Fruit fly (Drosophila melanogaster) whole organism, embryonic: Measurements from ENCODE around the gene CG15141.
A peak's percentile ranks its signal among the peaks of the same experiment; 100 is the strongest.

Experiments
- CG11398 ChIP-seq: fragments of 200-800 bp; sonication (Bioruptor generic); optimal IDR thresholded peaks from 2 replicates; lab custom pipeline; 2016; ENCODE audit warnings: missing biosample characterization, missing genetic modification characterization
- CG11695 ChIP-seq: fragments of 200-800 bp; sonication (Bioruptor generic); IDR thresholded peaks from 3 replicates; pipeline ENCODE4 v1.3.6; 2022; ENCODE audit warnings: missing biosample characterization, missing genetic modification characterization
- CG12071 ChIP-seq: fragments of 200-800 bp; sonication (Bioruptor generic); optimal IDR thresholded peaks from 3 replicates; lab custom pipeline; 2018; ENCODE audit warnings: missing biosample characterization, mild to moderate bottlenecking, missing genetic modification characterization
- CG17829 ChIP-seq: fragments of 200-800 bp; optimal IDR thresholded peaks from 2 replicates; lab custom pipeline; 2019; ENCODE audit warnings: missing biosample characterization, mild to moderate bottlenecking, missing genetic modification characterization, moderate library complexity
- CG2678 ChIP-seq: fragments of 200-800 bp; sonication (Bioruptor generic); optimal IDR thresholded peaks from 3 replicates; lab custom pipeline; 2019; ENCODE audit warnings: missing biosample characterization, mild to moderate bottlenecking, missing genetic modification characterization, moderate library complexity
- CG3065 ChIP-seq: fragments of 200-800 bp; sonication (Bioruptor generic); optimal IDR thresholded peaks from 2 replicates; lab custom pipeline; 2016; ENCODE audit warnings: missing biosample characterization, missing genetic modification characterization
- CG32772 ChIP-seq: fragments of 200-800 bp; sonication (Bioruptor generic); IDR thresholded peaks from 2 replicates; pipeline ENCODE4 v1.3.6; 2022; ENCODE audit warnings: missing biosample characterization, missing genetic modification characterization
- CG34224 ChIP-seq: fragments of 200-800 bp; sonication (Bioruptor generic); IDR thresholded peaks from 3 replicates; pipeline ENCODE4 v1.3.6; 2022; ENCODE audit warnings: missing biosample characterization, missing genetic modification characterization; ENCODE audit not compliant: partially characterized antibody
- CG4360 ChIP-seq: fragments of 200-800 bp; sonication (Bioruptor generic); IDR thresholded peaks from 2 replicates; pipeline ENCODE4 v1.3.6; 2022; ENCODE audit warnings: missing biosample characterization, missing genetic modification characterization
- CG4820 ChIP-seq: fragments of 200-800 bp; sonication (Bioruptor generic); optimal IDR thresholded peaks from 3 replicates; lab custom pipeline; 2016; ENCODE audit warnings: missing biosample characterization, missing genetic modification characterization
- CG6689 ChIP-seq: fragments of 200-800 bp; sonication (Bioruptor generic); IDR thresholded peaks from 2 replicates; pipeline ENCODE4 v1.3.6; 2022; ENCODE audit warnings: missing biosample characterization, missing genetic modification characterization
- CG8388 ChIP-seq: fragments of 200-800 bp; sonication (Bioruptor generic); optimal IDR thresholded peaks from 2 replicates; lab custom pipeline; 2019; ENCODE audit warnings: missing biosample characterization, mild to moderate bottlenecking, missing genetic modification characterization, moderate library complexity
- CG8944 ChIP-seq: fragments of 200-800 bp; sonication (Bioruptor generic); optimal IDR thresholded peaks from 3 replicates; lab custom pipeline; 2016; ENCODE audit warnings: missing biosample characterization, missing genetic modification characterization
- CG9932 ChIP-seq: fragments of 200-800 bp; sonication (Bioruptor generic); IDR thresholded peaks from 2 replicates; pipeline ENCODE4 v1.3.6; 2022; ENCODE audit warnings: missing biosample characterization, missing genetic modification characterization
- E2f2 ChIP-seq: fragments of 200-800 bp; sonication (Bioruptor generic); IDR thresholded peaks from 2 replicates; pipeline ENCODE4 v1.3.6; 2022; ENCODE audit warnings: missing biosample characterization, missing genetic modification characterization
- Ets97D ChIP-seq: fragments of 200-800 bp; sonication (Bioruptor generic); optimal IDR thresholded peaks from 3 replicates; lab custom pipeline; 2016; ENCODE audit warnings: missing biosample characterization, missing genetic modification characterization
- Mrtf ChIP-seq: fragments of 200-800 bp; sonication (Bioruptor generic); IDR thresholded peaks from 3 replicates; pipeline ENCODE4 v1.3.6; 2022; ENCODE audit warnings: missing biosample characterization, missing genetic modification characterization
- Nf-YA ChIP-seq: fragments of 200-800 bp; sonication (Bioruptor generic); IDR thresholded peaks from 2 replicates; pipeline ENCODE4 v1.3.6; 2022; ENCODE audit warnings: missing biosample characterization, missing genetic modification characterization
- Oli ChIP-seq: fragments of 200-800 bp; sonication (Bioruptor generic); optimal IDR thresholded peaks from 2 replicates; lab custom pipeline; 2018; ENCODE audit warnings: missing biosample characterization, mild to moderate bottlenecking, missing genetic modification characterization, moderate library complexity
- Side ChIP-seq: fragments of 200-800 bp; sonication (Bioruptor generic); optimal IDR thresholded peaks from 2 replicates; lab custom pipeline; 2016; ENCODE audit warnings: missing biosample characterization, missing genetic modification characterization
- Sin3A ChIP-seq: fragments of >200 bp; optimal IDR thresholded peaks from 2 replicates; lab custom pipeline; 2018
- Spps ChIP-seq: fragments of 200-800 bp; sonication (Bioruptor generic); optimal IDR thresholded peaks from 2 replicates; lab custom pipeline; 2018; ENCODE audit warnings: missing biosample characterization, mild to moderate bottlenecking, missing genetic modification characterization
- TFAM ChIP-seq: fragments of 200-800 bp; sonication (Bioruptor generic); optimal IDR thresholded peaks from 2 replicates; lab custom pipeline; 2017; ENCODE audit warnings: missing biosample characterization, missing genetic modification characterization, inconsistent platforms
- ara ChIP-seq: fragments of 200-800 bp; sonication (Bioruptor generic); IDR thresholded peaks from 2 replicates; pipeline ENCODE4 v1.3.6; 2022; ENCODE audit warnings: missing biosample characterization, missing genetic modification characterization
- btn ChIP-seq: fragments of 200-800 bp; sonication (Bioruptor generic); optimal IDR thresholded peaks from 2 replicates; lab custom pipeline; 2016; ENCODE audit warnings: missing biosample characterization, missing genetic modification characterization
- caup ChIP-seq: fragments of 200-800 bp; sonication (Bioruptor generic); optimal IDR thresholded peaks from 3 replicates; lab custom pipeline; 2017; ENCODE audit warnings: missing biosample characterization, mild to moderate bottlenecking, missing genetic modification characterization, moderate library complexity; ENCODE audit not compliant: severe bottlenecking
- croc ChIP-seq: fragments of 200-800 bp; sonication (Bioruptor generic); conservative IDR thresholded peaks from 3 replicates; pipeline ENCODE4 v1.3.6; 2022; ENCODE audit warnings: missing biosample characterization, missing genetic modification characterization
- crol ChIP-seq: fragments of 200-800 bp; sonication (Bioruptor generic); IDR thresholded peaks from 2 replicates; pipeline ENCODE4 v1.3.6; 2022; ENCODE audit warnings: missing biosample characterization, missing genetic modification characterization
- disco-r ChIP-seq: fragments of 200-800 bp; sonication (Bioruptor generic); optimal IDR thresholded peaks from 2 replicates; lab custom pipeline; 2016; ENCODE audit warnings: missing biosample characterization, missing genetic modification characterization
- dmrt99B ChIP-seq: fragments of 200-800 bp; sonication (Bioruptor generic); optimal IDR thresholded peaks from 2 replicates; lab custom pipeline; 2018; ENCODE audit warnings: missing biosample characterization, mild to moderate bottlenecking, missing genetic modification characterization, moderate library complexity
- dysf ChIP-seq: fragments of 200-800 bp; sonication (Bioruptor generic); IDR thresholded peaks from 3 replicates; pipeline ENCODE4 v1.3.6; 2022; ENCODE audit warnings: missing biosample characterization, missing genetic modification characterization
- eve ChIP-seq, 2 experiments: fragments of >200 bp; optimal IDR thresholded peaks; 2 replicates each; lab custom pipeline; 2017; ENCODE audit warnings: missing biosample characterization in 2 of 2, missing genetic modification characterization in 2 of 2
- ewg ChIP-seq: fragments of 200-800 bp; sonication (Bioruptor generic); optimal IDR thresholded peaks from 3 replicates; lab custom pipeline; 2017; ENCODE audit warnings: mild to moderate bottlenecking, missing biosample characterization, missing genetic modification reagents, missing genetic modification characterization
- fd96Cb ChIP-seq: fragments of 200-800 bp; sonication (Bioruptor generic); optimal IDR thresholded peaks from 2 replicates; lab custom pipeline; 2018; ENCODE audit warnings: missing biosample characterization, mild to moderate bottlenecking, missing genetic modification characterization, moderate library complexity
- hb ChIP-seq: fragments of 200-800 bp; sonication (Bioruptor generic); IDR thresholded peaks from 3 replicates; pipeline ENCODE4 v1.3.6; 2022; ENCODE audit warnings: missing biosample characterization, missing genetic modification characterization; ENCODE audit not compliant: partially characterized antibody
- hth ChIP-seq: fragments of >200 bp; optimal IDR thresholded peaks from 2 replicates; lab custom pipeline; 2017; ENCODE audit warnings: inconsistent platforms
- insv ChIP-seq, 2 experiments: fragments of 200-800 bp; sonication (Bioruptor generic); optimal IDR thresholded peaks; 3 replicates each; lab custom pipeline; 2016 to 2018; ENCODE audit warnings: missing biosample characterization in 2 of 2, missing genetic modification characterization in 2 of 2
- lmd ChIP-seq: fragments of 200-800 bp; sonication (Bioruptor generic); IDR thresholded peaks from 2 replicates; pipeline ENCODE4 v1.3.6; 2022; ENCODE audit warnings: missing biosample characterization, missing genetic modification characterization
- otp ChIP-seq: fragments of 200-800 bp; sonication (Bioruptor generic); IDR thresholded peaks from 3 replicates; pipeline ENCODE4, ENCODE4 v1.3.6; 2022; ENCODE audit warnings: missing biosample characterization, missing genetic modification characterization
- pfk ChIP-seq: fragments of 200-800 bp; sonication (Bioruptor generic); optimal IDR thresholded peaks from 2 replicates; lab custom pipeline; 2018; ENCODE audit warnings: missing biosample characterization, mild to moderate bottlenecking, missing genetic modification characterization, moderate library complexity
- phol ChIP-seq: fragments of 200-800 bp; sonication (Bioruptor generic); optimal IDR thresholded peaks from 3 replicates; lab custom pipeline; 2018; ENCODE audit warnings: missing biosample characterization, mild to moderate bottlenecking, missing genetic modification characterization, moderate library complexity
- prd ChIP-seq, 3 experiments: fragments of >200 bp in 2 of 3; fragments of 200-800 bp in 1 of 3; sonication (Bioruptor generic) in 1 of 3; optimal IDR thresholded peaks in 2 of 3; IDR thresholded peaks in 1 of 3; 2 replicates in 2 of 3; 3 replicates in 1 of 3; pipeline versions ENCODE4 v1.3.6 to Lab custom; 2017 to 2022; ENCODE audit warnings: missing biosample characterization in 1 of 3, missing genetic modification characterization in 1 of 3
- pum ChIP-seq: fragments of 200-800 bp; sonication (Bioruptor generic); optimal IDR thresholded peaks from 2 replicates; lab custom pipeline; 2016; ENCODE audit warnings: missing biosample characterization, missing genetic modification characterization
- slou ChIP-seq: fragments of 200-800 bp; sonication (Bioruptor generic); optimal IDR thresholded peaks from 3 replicates; lab custom pipeline; 2016; ENCODE audit warnings: missing biosample characterization, missing genetic modification characterization
- sna ChIP-seq: fragments of 200-800 bp; sonication (Bioruptor generic); IDR thresholded peaks from 2 replicates; pipeline ENCODE4 v1.3.6; 2022; ENCODE audit warnings: missing biosample characterization, missing genetic modification characterization; ENCODE audit not compliant: partially characterized antibody
- sob ChIP-seq: fragments of 200-800 bp; sonication (Bioruptor generic); IDR thresholded peaks from 2 replicates; pipeline ENCODE4 v1.3.6; 2022; ENCODE audit warnings: missing biosample characterization, missing genetic modification characterization
- ssp ChIP-seq: fragments of 200-800 bp; sonication (Bioruptor generic); IDR thresholded peaks from 2 replicates; pipeline ENCODE4 v1.3.6; 2022; ENCODE audit warnings: missing biosample characterization, missing genetic modification characterization
- zf30C ChIP-seq: fragments of 200-800 bp; sonication (Bioruptor generic); optimal IDR thresholded peaks from 3 replicates; lab custom pipeline; 2018; ENCODE audit warnings: missing biosample characterization, mild to moderate bottlenecking, missing genetic modification characterization
- zfh1 ChIP-seq: fragments of 200-800 bp; sonication (Bioruptor generic); IDR thresholded peaks from 3 replicates; pipeline ENCODE4 v1.3.6; 2022; ENCODE audit warnings: missing biosample characterization, missing genetic modification characterization

Gene CG15141

DNA sequence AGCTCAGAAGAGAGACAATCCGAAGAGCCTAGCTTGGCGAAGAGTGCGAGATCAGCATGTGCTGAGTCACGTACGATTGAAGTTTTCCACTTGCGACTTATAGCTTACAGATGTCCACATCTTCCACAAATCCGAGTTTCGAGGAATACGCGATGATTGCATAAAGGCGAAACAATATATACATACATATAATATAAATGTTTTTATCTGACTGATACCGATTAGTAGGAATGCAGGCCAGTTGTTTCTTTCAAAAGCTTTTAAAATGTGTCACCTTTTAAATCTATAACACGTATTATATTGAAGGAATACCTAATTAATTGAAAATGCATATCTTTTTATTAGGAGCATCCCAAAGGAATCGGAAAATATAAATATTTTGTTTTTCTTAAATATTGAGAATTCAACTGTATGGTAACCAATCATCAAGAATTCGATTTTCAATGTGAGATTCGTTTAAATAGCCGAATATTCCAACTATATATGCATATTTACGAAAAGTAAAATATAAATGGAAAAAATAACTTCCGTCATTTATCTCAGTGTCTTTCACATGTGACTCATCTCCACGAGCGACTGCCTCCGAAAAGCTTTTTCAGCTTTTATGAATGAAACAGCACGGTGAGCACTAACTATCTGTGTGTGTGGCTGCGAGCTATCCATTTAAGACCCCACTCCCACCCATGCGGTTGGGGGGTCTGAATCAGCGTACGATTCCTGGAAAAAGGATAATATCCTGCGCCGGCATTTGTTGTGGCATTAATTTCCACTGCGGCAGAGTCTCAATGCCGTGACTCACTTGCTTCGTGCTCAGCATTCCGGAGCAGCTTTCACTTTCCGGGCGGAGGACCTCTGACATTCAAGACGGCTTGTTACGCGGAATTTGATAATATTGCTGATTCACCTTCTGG is 40.3 kb downstream of the CG15141 start (continued):
- TF ChIP-seq CG9932 (GFP tag; lab: Robert Waterston, UW) = no peak
- TF ChIP-seq CG6689 (GFP tag; lab: Robert Waterston, UW) = no peak
- TF ChIP-seq CG4820 (GFP tag; lab: Kevin White, UChicago) = no peak
- no peak for TF ChIP-seq disco-r (GFP tag; lab: Kevin White, UChicago)
- TF ChIP-seq zfh1 (GFP tag; lab: Robert Waterston, UW) = no peak
- no peak for TF ChIP-seq CG4360
- no peak for TF ChIP-seq Sin3A (lab: Kevin White, UChicago)
- TF ChIP-seq slou = peak; percentile 6
- TF ChIP-seq phol (tag; lab: Kevin White, UChicago) = no peak
- TF ChIP-seq ara (GFP tag; lab: Robert Waterston, UW) = no peak
- no peak for TF ChIP-seq CG17829
- no peak for TF ChIP-seq Ets97D (GFP tag; lab: Kevin White, UChicago)
- TF ChIP-seq lmd (GFP tag; lab: Robert Waterston, UW) = no peak
- no peak for TF ChIP-seq hth (lab: Kevin White, UChicago)
- peak; percentile 73 for TF ChIP-seq caup (GFP tag; lab: Kevin White, UChicago)
- TF ChIP-seq CG3065 (GFP tag; lab: Kevin White, UChicago) = no peak
- peak; percentile 24 for TF ChIP-seq Side (GFP tag; lab: Kevin White, UChicago)
- peak; percentile 5 for TF ChIP-seq pum (GFP tag; lab: Kevin White, UChicago)
- TF ChIP-seq CG8944 (GFP tag; lab: Kevin White, UChicago) = no peak
- peak; percentile 72; the same call in 2 of the 3 replicates for TF ChIP-seq CG11695 (GFP tag; lab: Robert Waterston, UW)
- TF ChIP-seq CG11398 = no peak
- no peak; the same call in 2 of the 3 replicates for TF ChIP-seq CG34224 (GFP tag; lab: Robert Waterston, UW)
- peak; percentile 50; the same call in 1 of the 2 replicates for TF ChIP-seq sob (GFP tag; lab: Robert Waterston, UW)
- peak; percentile 64 for TF ChIP-seq CG8388 (GFP tag; lab: Kevin White, UChicago)
- no peak for TF ChIP-seq pfk (GFP tag; lab: Kevin White, UChicago)
- no peak for TF ChIP-seq Nf-YA (GFP tag; lab: Robert Waterston, UW)
- peak; percentile 28 for TF ChIP-seq ewg
- TF ChIP-seq Oli (tag; lab: Kevin White, UChicago) = peak; percentile 72
- no peak for TF ChIP-seq otp (GFP tag; lab: Robert Waterston, UW)
- peak; percentile 69 for TF ChIP-seq zf30C (GFP tag; lab: Kevin White, UChicago)
- no peak for TF ChIP-seq btn
- no peak for TF ChIP-seq CG32772 (GFP tag; lab: Robert Waterston, UW)
- peak; percentile 35 for TF ChIP-seq fd96Cb (tag; lab: Kevin White, UChicago)
- no peak for TF ChIP-seq ssp (GFP tag; lab: Robert Waterston, UW)
- peak; percentile 35 for TF ChIP-seq CG12071 (GFP tag; lab: Kevin White, UChicago)
- TF ChIP-seq dysf (GFP tag; lab: Robert Waterston, UW) = peak; percentile 69; the same call in 2 of the 3 replicates
- TF ChIP-seq insv (GFP tag; optimal IDR thresholded peaks at IDR 0.05; lab: Kevin White, UChicago) = no peak
- TF ChIP-seq TFAM (GFP tag; lab: Kevin White, UChicago) = no peak
- TF ChIP-seq CG2678 (tag; lab: Kevin White, UChicago) = peak; percentile 81
- TF ChIP-seq crol (GFP tag; lab: Robert Waterston, UW) = no peak
- TF ChIP-seq hb = no peak
- no peak for TF ChIP-seq prd (optimal IDR thresholded peaks at IDR 0.05; lab: Kevin White, UChicago)
- no peak for TF ChIP-seq prd (GFP tag; IDR thresholded peaks at IDR 0.05; lab: Robert Waterston, UW)
- TF ChIP-seq Mrtf (GFP tag; lab: Robert Waterston, UW) = no peak
- peak in 1 of 2 experiments; percentile 74 for TF ChIP-seq eve (GFP tag; optimal IDR thresholded peaks at IDR 0.05; lab: Kevin White, UChicago)
- TF ChIP-seq E2f2 (GFP tag; lab: Robert Waterston, UW) = peak; percentile 41; the same call in 1 of the 2 replicates
- TF ChIP-seq sna = no peak
- TF ChIP-seq croc = no peak
- peak; percentile 73 for TF ChIP-seq dmrt99B (tag; lab: Kevin White, UChicago)
- TF ChIP-seq Spps (tag; lab: Kevin White, UChicago) = no peak
